Fruit fly (Drosophila melanogaster) S2 (cell line): ENCODE data around the gene CG14712.

ENCODE experiments used
- CG8478 ChIP-seq: fragments of >200 bp; optimal IDR thresholded peaks from 2 replicates; lab custom pipeline; 2018
- CTCF ChIP-seq, 2 experiments: fragments of >200 bp; optimal IDR thresholded peaks; 2 replicates each; lab custom pipeline; 2018

CG14712 gene

DNA sequence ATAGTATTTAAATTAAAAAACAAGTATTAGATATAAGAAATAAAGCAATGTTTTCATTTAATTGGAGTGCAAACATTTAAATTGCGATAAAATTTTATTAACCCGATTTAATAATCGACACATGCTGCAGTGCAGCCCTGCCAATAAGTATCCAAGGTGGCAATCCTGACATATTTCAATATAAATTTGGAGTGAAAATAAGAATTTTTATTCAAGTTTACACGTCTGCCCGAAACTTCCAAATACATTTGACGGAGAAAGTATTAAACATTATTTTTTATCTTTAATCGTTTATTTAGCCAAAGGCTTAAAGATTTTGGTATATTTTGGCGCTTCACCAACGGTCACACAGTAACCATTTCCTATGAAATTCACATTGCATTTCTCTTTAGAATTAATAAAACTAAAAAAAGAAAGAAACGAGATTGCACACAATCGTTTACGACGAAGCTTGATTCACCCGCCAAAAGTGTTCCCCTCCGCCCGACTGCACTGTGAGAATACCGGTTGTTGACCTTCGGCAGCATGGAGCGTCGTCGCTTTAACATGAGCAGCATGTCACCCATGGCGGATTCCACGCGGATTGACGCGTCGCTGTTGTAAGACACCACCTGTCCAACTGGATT, at the start of gene CG14712:
Gene CG14712, plus strand, starts transcription at position 344 of the 626 bp plus-strand sequence.
- no peak for TF ChIP-seq CTCF (optimal IDR thresholded peaks at IDR 0.05; lab: Kevin White, UChicago)
- no peak for TF ChIP-seq CG8478

DNA sequence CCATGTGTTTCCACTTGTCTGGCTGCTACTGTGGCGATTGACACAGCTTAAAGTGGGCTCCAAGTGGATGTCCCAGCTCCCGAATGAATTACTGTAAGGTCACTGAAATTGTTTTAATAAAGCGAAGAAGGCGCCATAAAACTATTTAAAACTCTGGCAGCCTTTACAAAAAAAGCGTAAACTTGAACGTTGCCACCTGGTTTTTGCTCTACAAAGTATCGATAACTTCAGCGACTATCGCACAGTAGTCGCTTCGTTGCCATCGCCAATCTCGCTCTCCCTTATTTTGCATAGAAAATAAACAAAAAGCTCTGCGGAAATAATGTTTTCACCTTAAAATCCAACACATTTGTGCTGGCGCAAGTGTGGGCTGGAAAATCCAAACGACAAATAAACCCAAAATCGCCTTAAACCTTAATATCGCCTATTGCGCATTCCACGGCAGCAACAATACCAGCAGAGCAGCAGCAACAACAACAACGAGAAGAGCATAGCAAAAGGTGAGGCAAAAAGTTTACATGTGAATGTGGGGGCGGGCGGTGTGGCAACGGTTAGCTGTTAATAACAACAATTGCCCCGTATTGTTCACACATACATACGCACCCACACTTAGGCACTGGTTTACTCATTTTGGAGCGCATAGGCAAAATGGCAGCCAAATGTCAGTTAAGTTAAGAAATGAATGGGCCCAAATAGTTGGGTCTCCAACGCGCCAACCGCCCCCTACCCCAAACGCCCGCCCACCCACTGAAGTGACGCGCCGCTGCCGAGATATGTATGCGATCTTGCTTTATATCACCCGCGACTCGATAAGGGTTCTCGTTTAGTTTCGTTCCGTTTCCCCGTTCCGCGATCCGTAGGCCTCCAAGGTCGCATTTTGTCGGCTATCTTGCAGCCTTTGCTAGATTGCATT, 47.0 kb upstream of the CG14712 start, which contains the start of gene wkd:
Gene wkd, plus strand, starts transcription at position 237 of the 913 bp plus-strand sequence.
- no peak for TF ChIP-seq CG8478
- peak; percentile 4 to 47 for TF ChIP-seq CTCF (optimal IDR thresholded peaks at IDR 0.05; lab: Kevin White, UChicago)

dm6 chr3R:11582253-11582589, 46.3 kb upstream of the CG14712 start:
- TF ChIP-seq CTCF (optimal IDR thresholded peaks at IDR 0.05; lab: Kevin White, UChicago) (no peak), CG8478 (no peak)

DNA sequence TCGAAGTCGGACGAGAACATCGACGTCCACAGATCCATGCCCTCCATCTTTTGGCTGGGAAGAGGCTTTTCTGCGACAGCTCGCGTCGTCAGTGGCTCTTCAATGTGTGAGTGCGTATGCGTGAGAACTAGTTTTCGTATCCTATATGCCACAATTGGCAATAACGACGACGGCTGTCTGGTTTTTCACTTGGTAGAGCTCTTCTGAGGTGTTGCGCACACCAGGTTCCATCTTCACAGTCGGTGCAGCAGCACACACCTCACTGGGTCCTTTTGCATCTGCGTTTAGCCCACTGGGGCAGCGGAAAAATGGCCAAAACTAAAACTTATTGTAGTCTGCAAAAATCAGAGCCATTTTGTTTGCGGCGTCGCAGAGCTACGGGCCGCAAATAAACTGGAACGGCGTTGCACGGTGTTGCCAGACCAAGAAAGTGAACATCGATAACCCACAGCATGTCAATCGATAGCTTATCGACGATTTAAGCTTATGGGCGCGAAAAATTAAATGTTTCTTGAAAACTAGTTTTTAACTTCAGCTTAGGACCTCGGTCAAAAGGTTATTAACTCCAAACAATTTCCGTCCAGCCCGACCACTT, 38.7 kb upstream of the CG14712 start, which contains the start of gene CG6791:
Gene CG6791, minus strand, starts transcription at position 383 of the 595 bp plus-strand sequence.
- TF ChIP-seq CTCF (optimal IDR thresholded peaks at IDR 0.05; lab: Kevin White, UChicago) (peak; percentile 54 to 61), CG8478 (no peak)

DNA sequence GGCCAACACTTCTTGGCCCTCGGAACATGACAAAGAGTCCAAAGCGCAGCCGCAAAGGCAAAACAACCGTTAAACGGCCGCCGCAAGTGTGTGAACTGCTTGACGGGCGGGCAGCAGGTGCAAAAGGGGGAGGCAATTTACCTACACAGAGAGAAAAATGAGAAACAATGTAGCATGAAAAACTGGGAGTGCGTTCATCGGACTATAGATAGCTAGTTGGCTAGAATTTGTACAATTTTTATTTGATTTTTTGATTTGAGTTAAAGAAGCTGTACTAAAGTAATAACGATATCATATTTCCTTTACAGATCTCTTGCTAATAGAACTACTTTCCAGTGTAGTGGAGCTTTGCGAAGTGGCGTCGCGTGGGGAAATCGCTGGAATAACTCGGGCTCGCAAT, 33.0 kb upstream of the CG14712 start:
- no peak for TF ChIP-seq CG8478
- no peak for TF ChIP-seq CTCF (optimal IDR thresholded peaks at IDR 0.05; lab: Kevin White, UChicago)

- TF ChIP-seq CTCF (optimal IDR thresholded peaks at IDR 0.05; lab: Kevin White, UChicago), result no peak
- no peak for TF ChIP-seq CG8478
Observed at dm6 chr3R:11603136-11603535, 25.4 kb upstream of the CG14712 start.

DNA sequence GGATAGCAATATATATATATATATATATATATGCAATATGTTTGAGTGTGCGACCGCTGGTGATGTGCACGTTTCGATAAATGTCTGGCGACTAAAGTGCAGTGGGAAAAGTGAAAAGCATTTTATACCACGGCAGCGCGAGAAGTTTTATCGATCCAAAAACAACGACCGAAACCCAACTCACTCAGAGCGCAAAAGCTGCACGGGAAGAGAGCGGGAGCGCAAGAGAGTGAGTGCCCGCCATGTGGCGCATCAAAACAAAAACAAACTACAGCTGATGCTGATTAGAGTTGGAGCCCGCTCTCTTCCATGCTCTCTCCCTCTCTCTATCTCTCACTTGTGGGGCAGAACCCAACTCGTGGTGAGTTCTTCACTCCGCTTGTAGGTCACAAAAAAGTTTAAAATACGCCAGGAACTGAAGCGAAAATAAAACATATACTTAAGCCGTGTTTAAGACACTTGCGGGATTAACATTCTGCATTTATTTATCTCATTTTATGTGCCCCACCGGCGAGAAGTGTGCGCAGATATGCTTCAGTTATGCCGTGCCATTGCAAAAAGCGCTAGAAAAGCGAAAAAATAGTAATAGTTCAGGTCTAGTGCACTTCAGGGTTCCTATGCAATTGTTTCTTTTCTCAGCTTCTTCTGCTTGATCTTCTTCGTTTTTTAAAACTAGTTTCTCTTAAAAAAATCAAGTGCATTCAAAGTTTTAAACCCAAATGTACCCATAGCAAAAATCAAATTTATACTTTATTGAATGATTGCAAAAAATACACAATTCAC, 23.7 kb upstream of the CG14712 start:
- no peak for TF ChIP-seq CG8478

DNA sequence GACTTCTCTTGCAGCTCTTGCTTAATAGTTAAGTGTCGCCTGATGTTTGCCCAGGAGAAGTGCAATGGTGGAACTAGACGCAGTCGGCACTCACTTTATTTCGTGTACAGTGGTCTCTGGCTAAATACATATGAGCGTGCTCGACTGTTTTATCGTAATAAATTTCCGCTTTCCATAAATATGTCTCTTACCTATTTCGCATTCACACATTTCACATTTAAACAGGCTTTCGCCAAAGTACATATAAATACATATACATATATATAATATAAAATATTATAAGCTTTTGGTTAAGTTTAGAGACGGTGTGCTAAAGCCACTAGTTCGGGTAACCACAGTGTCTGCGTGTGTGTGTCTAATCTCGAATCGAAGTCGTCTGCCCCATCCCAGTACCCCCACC, 21.9 kb upstream of the CG14712 start:
- no peak for TF ChIP-seq CTCF (optimal IDR thresholded peaks at IDR 0.05; lab: Kevin White, UChicago)
- no peak for TF ChIP-seq CG8478

dm6 chr3R:11612467-11612866, 16.1 kb upstream of the CG14712 start:
- TF ChIP-seq CG8478 (no peak), CTCF (optimal IDR thresholded peaks at IDR 0.05; lab: Kevin White, UChicago) (no peak)

- TF ChIP-seq CG8478 (no peak), CTCF (optimal IDR thresholded peaks at IDR 0.05; lab: Kevin White, UChicago) (peak; percentile 95 to 98)
Observed at dm6 chr3R:11613252-11614036, 15.1 kb upstream of the CG14712 start.

DNA sequence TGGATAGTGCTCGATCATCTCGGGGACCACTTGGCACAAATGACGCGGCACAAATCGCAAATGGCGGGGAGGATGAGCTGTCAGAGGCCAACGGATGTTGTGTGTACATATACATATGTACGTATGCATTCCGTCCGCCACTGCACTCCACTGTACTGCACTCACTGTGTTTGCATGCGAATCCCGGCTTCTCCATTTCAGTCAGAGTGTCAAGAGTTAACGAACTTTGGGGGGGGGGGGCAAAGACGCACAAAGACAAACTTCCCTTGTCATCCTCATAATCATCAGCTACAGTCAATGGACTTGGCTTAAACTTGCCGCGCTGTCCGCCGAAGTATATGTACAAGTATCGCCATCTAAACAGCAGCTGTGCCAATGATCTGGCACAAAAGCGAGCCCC, 14.5 kb upstream of the CG14712 start:
- TF ChIP-seq CTCF (optimal IDR thresholded peaks at IDR 0.05; lab: Kevin White, UChicago) (no peak), CG8478 (no peak)

- no peak for TF ChIP-seq CTCF (optimal IDR thresholded peaks at IDR 0.05; lab: Kevin White, UChicago)
Observed at dm6 chr3R:11614507-11614906, 14.1 kb upstream of the CG14712 start.

DNA sequence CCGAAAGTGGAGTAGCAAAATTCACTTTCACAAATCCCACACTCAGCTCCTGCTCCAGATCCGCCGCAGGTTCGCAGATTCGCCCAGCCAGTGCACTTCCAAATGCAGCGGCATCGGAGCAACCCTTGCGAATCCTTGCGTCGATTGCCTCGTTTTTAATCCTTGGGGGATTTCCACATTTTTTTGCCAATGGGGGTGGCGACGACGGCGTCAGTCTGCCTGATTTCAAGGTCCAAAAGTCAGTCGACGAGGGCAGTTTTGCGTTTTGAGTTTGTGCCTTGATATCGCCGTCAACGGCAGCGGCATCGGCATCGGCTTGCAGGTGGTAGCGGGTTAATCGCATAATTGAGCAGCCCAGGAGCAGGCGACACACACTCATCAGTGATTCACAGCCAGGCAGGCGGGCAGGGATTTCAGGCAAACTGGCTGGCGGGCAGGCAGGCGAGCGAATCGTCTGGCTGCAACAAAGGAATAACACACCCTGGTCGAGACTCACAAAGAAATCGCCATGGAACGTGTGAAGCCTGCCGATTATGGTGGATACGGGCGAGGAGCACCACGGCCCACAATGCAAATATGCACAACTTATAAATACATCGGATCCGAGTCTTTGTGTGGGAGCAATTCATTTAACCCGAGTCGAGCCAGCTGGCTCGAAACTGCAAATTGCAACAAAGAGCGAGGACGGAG, 13.0 kb upstream of the CG14712 start:
- no peak for TF ChIP-seq CG8478
- no peak for TF ChIP-seq CTCF (optimal IDR thresholded peaks at IDR 0.05; lab: Kevin White, UChicago)

- TF ChIP-seq CG8478, result no peak
- TF ChIP-seq CTCF (optimal IDR thresholded peaks at IDR 0.05; lab: Kevin White, UChicago), result no peak
Observed at dm6 chr3R:11616219-11616618, 12.3 kb upstream of the CG14712 start.
